Fruit fly (Drosophila melanogaster): ENCODE results near the gene AstA-R1.
A peak's percentile ranks its signal among the peaks of the same experiment; 100 is the strongest.

The AstA-R1 gene

dm6 chrX:3545849-3546518, 28.4 kb upstream of the AstA-R1 start (continued):
- peak; percentile 91 for TF ChIP-seq net (GFP tag; optimal IDR thresholded peaks at IDR 0.05)
- peak; percentile 92 for TF ChIP-seq CG34406 (GFP tag; optimal IDR thresholded peaks at IDR 0.05)
- TF ChIP-seq Ets21C (GFP tag; optimal IDR thresholded peaks at IDR 0.05), result peak; percentile 72
- peak; percentile 94 for TF ChIP-seq CG10631 (GFP tag; optimal IDR thresholded peaks at IDR 0.05)
- TF ChIP-seq Met (GFP tag; optimal IDR thresholded peaks at IDR 0.05), result peak; percentile 76
- TF ChIP-seq Hr39 (GFP tag; optimal IDR thresholded peaks at IDR 0.05), result peak; percentile 85
- TF ChIP-seq fd85E (GFP tag; optimal IDR thresholded peaks at IDR 0.05), result peak; percentile 42
- TF ChIP-seq CG11902 (GFP tag; optimal IDR thresholded peaks at IDR 0.05), result peak; percentile 72
- TF ChIP-seq Sox102F (GFP tag; optimal IDR thresholded peaks at IDR 0.05), result peak; percentile 90
- peak; percentile 70 to 91 for TF ChIP-seq salr (GFP tag; optimal IDR thresholded peaks at IDR 0.05)
- peak; percentile 93 for TF ChIP-seq achi (GFP tag; optimal IDR thresholded peaks at IDR 0.05)
- TF ChIP-seq CG6276 (GFP tag; optimal IDR thresholded peaks at IDR 0.05), result peak; percentile 95
- TF ChIP-seq lz (GFP tag; optimal IDR thresholded peaks at IDR 0.05), result peak; percentile 92
- peak; percentile 97 for TF ChIP-seq CG6163 (GFP tag; IDR thresholded peaks at IDR 0.05)
- TF ChIP-seq CG4318 (GFP tag; optimal IDR thresholded peaks at IDR 0.05), result peak; percentile 90
- peak; percentile 94 for TF ChIP-seq Sox14 (GFP tag; optimal IDR thresholded peaks at IDR 0.05)
- TF ChIP-seq CG10669 (GFP tag; optimal IDR thresholded peaks at IDR 0.05), result peak; percentile 87
- peak; percentile 74 for TF ChIP-seq Eip93F (GFP tag; optimal IDR thresholded peaks at IDR 0.05)
- peak; percentile 93 for TF ChIP-seq acj6 (GFP tag; optimal IDR thresholded peaks at IDR 0.05)

- no peak for TF ChIP-seq Sox14 (GFP tag; optimal IDR thresholded peaks at IDR 0.05)
- TF ChIP-seq fd85E (GFP tag; optimal IDR thresholded peaks at IDR 0.05), result no peak
- TF ChIP-seq Ets96B (tag; optimal IDR thresholded peaks at IDR 0.05), result no peak
- TF ChIP-seq pdm3 (GFP tag; optimal IDR thresholded peaks at IDR 0.05), result peak; percentile 4
- TF ChIP-seq CG32006 (GFP tag; optimal IDR thresholded peaks at IDR 0.05), result peak; percentile 25
- no peak for TF ChIP-seq Hr4 (GFP tag; optimal IDR thresholded peaks at IDR 0.05)
- no peak for TF ChIP-seq Sox102F (GFP tag; optimal IDR thresholded peaks at IDR 0.05)
- peak; percentile 41 for TF ChIP-seq svp (GFP tag)
- TF ChIP-seq CG8119 (GFP tag; IDR thresholded peaks at IDR 0.05), result peak; percentile 25; the same call in 1 of the 3 replicates
- peak; percentile 9 for TF ChIP-seq CG4318 (GFP tag; optimal IDR thresholded peaks at IDR 0.05)
- TF ChIP-seq Eip78C (GFP tag), result peak; percentile 54
These were observed 25.8 kb upstream of the AstA-R1 start for dm6 chrX:3548568-3548967.

- peak; percentile 20 for TF ChIP-seq CG32006 (GFP tag; optimal IDR thresholded peaks at IDR 0.05)
- no peak for TF ChIP-seq ss (GFP tag; optimal IDR thresholded peaks at IDR 0.05)
These were observed 25.1 kb upstream of the AstA-R1 start for dm6 chrX:3549275-3549674.

dm6 chrX:3555190-3555849, 19.0 kb upstream of the AstA-R1 start:
- TF ChIP-seq Met (GFP tag; optimal IDR thresholded peaks at IDR 0.05) (no peak), CG8632 (GFP tag; optimal IDR thresholded peaks at IDR 0.05) (peak; percentile 20), Hr39 (GFP tag; optimal IDR thresholded peaks at IDR 0.05) (no peak), dsx (GFP tag; optimal IDR thresholded peaks at IDR 0.05; ENCODE audit: poor library complexity, severe bottlenecking) (peak; percentile 37), CG6808 (GFP tag; optimal IDR thresholded peaks at IDR 0.05) (no peak), spab (GFP tag; optimal IDR thresholded peaks at IDR 0.05) (peak; percentile 6), CG15336 (GFP tag; IDR thresholded peaks at IDR 0.05) (peak; percentile 47; the same call in 1 of the 2 replicates), CG10631 (GFP tag; optimal IDR thresholded peaks at IDR 0.05) (peak; percentile 30), Eip78C (GFP tag) (peak; percentile 66), CG16779 (tag; optimal IDR thresholded peaks at IDR 0.05) (no peak), cyc (GFP tag; optimal IDR thresholded peaks at IDR 0.05) (no peak), CG11762 (GFP tag; optimal IDR thresholded peaks at IDR 0.05; ENCODE audit: insufficient read depth) (no peak), CG10669 (GFP tag; optimal IDR thresholded peaks at IDR 0.05) (peak; percentile 36), fd85E (GFP tag; optimal IDR thresholded peaks at IDR 0.05) (no peak), CG34406 (GFP tag; optimal IDR thresholded peaks at IDR 0.05) (no peak), CG3919 (GFP tag; optimal IDR thresholded peaks at IDR 0.05) (peak; percentile 21), CG6163 (GFP tag; IDR thresholded peaks at IDR 0.05) (peak; percentile 66; the same call in 2 of the 3 replicates), CG3032 (tag; optimal IDR thresholded peaks at IDR 0.05) (peak; percentile 23), eg (GFP tag; IDR thresholded peaks at IDR 0.05) (peak; percentile 54; the same call in 1 of the 3 replicates), Ets96B (tag; optimal IDR thresholded peaks at IDR 0.05) (peak; percentile 58), Hr38 (GFP tag; optimal IDR thresholded peaks at IDR 0.05) (no peak), CG8119 (GFP tag; IDR thresholded peaks at IDR 0.05) (0 out of 3 replicates have a peak, but pooled peaks have one; percentile 22), pdm3 (GFP tag; optimal IDR thresholded peaks at IDR 0.05) (no peak), CG9139 (GFP tag; optimal IDR thresholded peaks at IDR 0.05) (no peak), Hr4 (GFP tag; optimal IDR thresholded peaks at IDR 0.05) (peak; percentile 42), topi (GFP tag; optimal IDR thresholded peaks at IDR 0.05) (no peak), OdsH (GFP tag; optimal IDR thresholded peaks at IDR 0.05) (no peak), Eip93F (GFP tag; optimal IDR thresholded peaks at IDR 0.05) (no peak)

All from whole organism, prepupa.